Worm (Caenorhabditis elegans) whole organism, midembryonic: ENCODE measurements around the gene fut-4.

Source experiments
- flt-1 ChIP-seq: fragments of 200-800 bp; sonication (Bioruptor generic); IDR thresholded peaks from 2 replicates; pipeline ENCODE4 v1.3.6; 2022; ENCODE audit warnings: missing genetic modification characterization, missing compliant biosample characterization
- med-1 ChIP-seq: sonication (generic microtip); optimal IDR thresholded peaks from 2 replicates; lab custom pipeline; 2017; ENCODE audit warnings: missing genetic modification characterization, mild to moderate bottlenecking, missing compliant biosample characterization, antibody characterized with exemption, missing genetic modification reagents; ENCODE audit not compliant: insufficient read depth

ce11 chrII:2843088-2843487 lies 20.8 kb upstream of the fut-4 start, which contains the start of gene Y110A2AL.7:
- TF ChIP-seq med-1 (GFP tag; lab: Kevin White, UChicago) = no peak
- no peak for TF ChIP-seq flt-1 (GFP tag; lab: Robert Waterston, UW)
